Fruit fly (Drosophila melanogaster) whole organism, wandering third instar larva: ENCODE data around the gene CG10165.

ENCODE experiments used
- Abd-B ChIP-seq: fragments of >200 bp; optimal IDR thresholded peaks from 2 replicates; lab custom pipeline; 2017; ENCODE audit warnings: missing biosample characterization, missing genetic modification characterization
- CG32264 ChIP-seq: fragments of 200-800 bp; sonication (Bioruptor generic); optimal IDR thresholded peaks from 2 replicates; lab custom pipeline; 2016; ENCODE audit warnings: missing biosample characterization, missing genetic modification characterization
- CG9705 ChIP-seq: fragments of 200-800 bp; sonication (Bioruptor generic); optimal IDR thresholded peaks from 2 replicates; lab custom pipeline; 2018; ENCODE audit warnings: missing biosample characterization, mild to moderate bottlenecking, missing genetic modification characterization
- CrebA ChIP-seq: fragments of 200-800 bp; sonication (Bioruptor generic); optimal IDR thresholded peaks from 2 replicates; lab custom pipeline; 2016; ENCODE audit warnings: missing biosample characterization, mild to moderate bottlenecking, missing genetic modification characterization, borderline replicate concordance
- Dfd ChIP-seq: fragments of >200 bp; optimal IDR thresholded peaks from 2 replicates; lab custom pipeline; 2017; ENCODE audit warnings: missing biosample characterization, missing genetic modification characterization
- Dif ChIP-seq: fragments of 200-275, 200-300 bp; sonication (Bioruptor generic); optimal IDR thresholded peaks from 2 replicates; lab custom pipeline; 2018; ENCODE audit warnings: missing biosample characterization, missing genetic modification characterization; ENCODE audit not compliant: partially characterized antibody
- GATAd ChIP-seq: sonication (Bioruptor generic); optimal IDR thresholded peaks from 2 replicates; lab custom pipeline; 2016; ENCODE audit warnings: missing biosample characterization, missing genetic modification characterization
- HLH106 ChIP-seq: fragments of 200-800 bp; optimal IDR thresholded peaks from 3 replicates; lab custom pipeline; 2019; ENCODE audit warnings: missing biosample characterization, mild to moderate bottlenecking, missing genetic modification characterization, moderate library complexity
- Hnf4 ChIP-seq: fragments of 200-800 bp; sonication (Bioruptor generic); optimal IDR thresholded peaks from 2 replicates; lab custom pipeline; 2016; ENCODE audit warnings: missing biosample characterization, mild to moderate bottlenecking, missing genetic modification characterization
- Hr78 ChIP-seq: fragments of >200 bp; optimal IDR thresholded peaks from 2 replicates; lab custom pipeline; 2017; ENCODE audit warnings: missing biosample characterization, missing genetic modification characterization
- Hr83 ChIP-seq: fragments of 200-300 bp; sonication (Bioruptor generic); optimal IDR thresholded peaks from 2 replicates; lab custom pipeline; 2016; ENCODE audit warnings: missing biosample characterization, mild to moderate bottlenecking, missing genetic modification characterization, moderate library complexity; ENCODE audit not compliant: poor library complexity, severe bottlenecking
- Jra ChIP-seq: sonication (Bioruptor generic); optimal IDR thresholded peaks from 2 replicates; lab custom pipeline; 2016; ENCODE audit warnings: missing biosample characterization, missing genetic modification characterization
- Mio ChIP-seq: sonication (Bioruptor generic); optimal IDR thresholded peaks from 2 replicates; lab custom pipeline; 2016; ENCODE audit warnings: missing biosample characterization, missing genetic modification characterization
- Myc ChIP-seq: fragments of >200 bp; optimal IDR thresholded peaks from 2 replicates; lab custom pipeline; 2017
- N ChIP-seq: fragments of >200 bp; optimal IDR thresholded peaks from 2 replicates; lab custom pipeline; 2018; ENCODE audit warnings: missing biosample characterization, missing external identifiers, missing genetic modification characterization
- OdsH ChIP-seq: fragments of 200-800 bp; sonication (Bioruptor generic); optimal IDR thresholded peaks from 2 replicates; lab custom pipeline; 2016; ENCODE audit warnings: missing biosample characterization, mild to moderate bottlenecking, missing genetic modification characterization
- Rel ChIP-seq, 2 experiments: fragments of 200-800 bp; sonication (Bioruptor generic) in 1 of 2; optimal IDR thresholded peaks; 2 replicates in 1 of 2; 3 replicates in 1 of 2; lab custom pipeline; 2016 to 2019; ENCODE audit warnings: mild to moderate bottlenecking in 2 of 2, missing biosample characterization in 2 of 2, missing genetic modification characterization in 2 of 2, moderate library complexity in 1 of 2
- Sp1 ChIP-seq: fragments of 200-800 bp; sonication (Bioruptor generic); optimal IDR thresholded peaks from 3 replicates; lab custom pipeline; 2019; ENCODE audit warnings: missing biosample characterization, mild to moderate bottlenecking, missing genetic modification characterization, moderate library complexity
- Vsx2 ChIP-seq: fragments of 200-300, 225-300 bp; sonication (Bioruptor generic); optimal IDR thresholded peaks from 2 replicates; lab custom pipeline; 2018; ENCODE audit warnings: missing biosample characterization, missing genetic modification characterization; ENCODE audit not compliant: partially characterized antibody
- br ChIP-seq: fragments of 200-800 bp; sonication (Bioruptor generic); optimal IDR thresholded peaks from 2 replicates; lab custom pipeline; 2016; ENCODE audit warnings: missing biosample characterization, missing genetic modification characterization
- brk ChIP-seq: fragments of 200-800 bp; sonication (Bioruptor generic); optimal IDR thresholded peaks from 2 replicates; lab custom pipeline; 2016; ENCODE audit warnings: missing biosample characterization, mild to moderate bottlenecking, missing genetic modification characterization
- dl ChIP-seq, 2 experiments: fragments of 175-275, 200-275 bp in 1 of 2; fragments of 200-275 bp in 1 of 2; sonication (Bioruptor generic); optimal IDR thresholded peaks; lab custom pipeline; 2018; ENCODE audit warnings: mild to moderate bottlenecking in 2 of 2, missing biosample characterization in 2 of 2, missing genetic modification characterization in 2 of 2, moderate library complexity in 2 of 2; ENCODE audit not compliant: partially characterized antibody in 2 of 2, insufficient read depth in 1 of 2
- dmrt93B ChIP-seq: fragments of 200-800 bp; sonication (Bioruptor generic); optimal IDR thresholded peaks from 2 replicates; lab custom pipeline; 2018; ENCODE audit warnings: missing biosample characterization, mild to moderate bottlenecking, missing genetic modification characterization
- dsf ChIP-seq: sonication (Bioruptor generic); optimal IDR thresholded peaks from 2 replicates; lab custom pipeline; 2016; ENCODE audit warnings: missing biosample characterization, missing genetic modification characterization, borderline replicate concordance
- ey ChIP-seq: fragments of 200-800 bp; sonication (Bioruptor generic); optimal IDR thresholded peaks from 2 replicates; lab custom pipeline; 2016; ENCODE audit warnings: missing biosample characterization, missing genetic modification characterization
- foxo ChIP-seq, 2 experiments: fragments of 200-800 bp; sonication (Bioruptor generic); optimal IDR thresholded peaks; 2 replicates in 1 of 2; 3 replicates in 1 of 2; lab custom pipeline; 2016 to 2017; ENCODE audit warnings: missing biosample characterization in 2 of 2, missing genetic modification characterization in 2 of 2
- fru ChIP-seq: fragments of 200-800 bp; sonication (Bioruptor generic); optimal IDR thresholded peaks from 3 replicates; lab custom pipeline; 2016; ENCODE audit warnings: missing biosample characterization, mild to moderate bottlenecking, missing genetic modification characterization
- h ChIP-seq: fragments of 200-800 bp; sonication (Bioruptor generic); optimal IDR thresholded peaks from 3 replicates; lab custom pipeline; 2016; ENCODE audit warnings: missing biosample characterization, mild to moderate bottlenecking, missing genetic modification characterization
- jim ChIP-seq: fragments of 175-275, 200-325 bp; sonication (Bioruptor generic); optimal IDR thresholded peaks from 2 replicates; lab custom pipeline; 2016; ENCODE audit warnings: missing biosample characterization, mild to moderate bottlenecking, missing genetic modification characterization
- lola ChIP-seq: fragments of >200 bp; optimal IDR thresholded peaks from 2 replicates; lab custom pipeline; 2017; ENCODE audit warnings: missing biosample characterization, missing genetic modification characterization
- pan ChIP-seq: fragments of >200 bp; optimal IDR thresholded peaks from 2 replicates; lab custom pipeline; 2017
- psq ChIP-seq: fragments of 200-800 bp; sonication (Bioruptor generic); optimal IDR thresholded peaks from 3 replicates; lab custom pipeline; 2017; ENCODE audit warnings: missing biosample characterization, mild to moderate bottlenecking, missing genetic modification characterization, moderate library complexity
- rgr ChIP-seq: fragments of 200-800 bp; sonication (Bioruptor generic); optimal IDR thresholded peaks from 3 replicates; lab custom pipeline; 2016; ENCODE audit warnings: missing biosample characterization, mild to moderate bottlenecking, missing genetic modification characterization
- sage ChIP-seq: fragments of 200-800 bp; sonication (Bioruptor generic); optimal IDR thresholded peaks from 2 replicates; lab custom pipeline; 2016; ENCODE audit warnings: missing biosample characterization, mild to moderate bottlenecking, missing genetic modification characterization
- sv ChIP-seq: fragments of 200-800 bp; sonication (Bioruptor generic); optimal IDR thresholded peaks from 3 replicates; lab custom pipeline; 2016; ENCODE audit warnings: missing biosample characterization, missing genetic modification characterization
- tai ChIP-seq: sonication (Bioruptor generic); optimal IDR thresholded peaks from 2 replicates; lab custom pipeline; 2016; ENCODE audit warnings: missing biosample characterization, missing genetic modification characterization
- usp ChIP-seq: fragments of >200 bp; optimal IDR thresholded peaks from 2 replicates; lab custom pipeline; 2017; ENCODE audit warnings: missing biosample characterization, missing genetic modification characterization
- woc ChIP-seq: sonication (Bioruptor generic); optimal IDR thresholded peaks from 2 replicates; lab custom pipeline; 2016; ENCODE audit warnings: missing biosample characterization, mild to moderate bottlenecking, missing genetic modification characterization

The CG10165 gene

dm6 chr2L:19574959-19575625 is 45.0 kb upstream of the CG10165 start:
- TF ChIP-seq Hr78 (GFP tag; lab: Kevin White, UChicago) (no peak), dl (GFP tag; optimal IDR thresholded peaks at IDR 0.05; lab: Kevin White, UChicago; ENCODE audit: insufficient read depth in 1 of 2, partially characterized antibody in 2 of 2) (peak in 1 of 2 experiments; percentile 36), br (GFP tag; lab: Kevin White, UChicago) (no peak), Hr83 (peak; percentile 81), Dif (GFP tag; lab: Kevin White, UChicago) (peak; percentile 33), dmrt93B (GFP tag; lab: Kevin White, UChicago) (no peak), woc (no peak), Sp1 (no peak)

DNA sequence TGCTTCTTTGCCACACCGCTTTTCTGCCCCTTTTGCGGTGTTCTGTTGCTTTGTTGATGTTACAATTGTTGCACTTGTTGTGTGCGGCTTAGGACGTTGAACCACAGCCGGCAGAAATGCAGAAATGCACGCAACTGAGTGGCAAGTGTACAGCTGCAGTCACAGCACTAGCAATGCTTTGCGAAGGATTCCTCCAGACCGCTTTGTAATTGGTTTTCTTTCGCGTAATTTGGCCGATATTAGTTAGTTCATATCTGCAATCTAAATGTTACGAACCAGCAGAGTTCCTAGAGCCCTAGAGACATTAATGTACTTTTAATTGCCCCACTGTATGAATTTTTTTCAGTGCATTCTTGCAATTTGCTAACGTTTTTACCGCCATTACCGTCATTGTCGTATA is 44.3 kb upstream of the CG10165 start:
- TF ChIP-seq Sp1 (peak; percentile 27), foxo (GFP tag; optimal IDR thresholded peaks at IDR 0.05; lab: Kevin White, UChicago) (peak in 1 of 2 experiments; percentile 54), h (peak; percentile 51), jim (GFP tag; lab: Kevin White, UChicago) (no peak), HLH106 (peak; percentile 33), ey (GFP tag; lab: Kevin White, UChicago) (peak; percentile 1), woc (peak; percentile 14), fru (GFP tag; lab: Kevin White, UChicago) (peak; percentile 51), lola (no peak)
- TF ChIP-seq, all 38 proteins: peak for 7

dm6 chr2L:19572496-19573317 is 42.6 kb upstream of the CG10165 start:
- no peak for TF ChIP-seq Myc
- TF ChIP-seq br (GFP tag; lab: Kevin White, UChicago) = peak; percentile 92
- peak; percentile 86 for TF ChIP-seq Rel (GFP tag; optimal IDR thresholded peaks at IDR 0.05; lab: Kevin White, UChicago)
- peak; percentile 61 for TF ChIP-seq Rel (tag; optimal IDR thresholded peaks at IDR 0.05; lab: Kevin White, UChicago)
- TF ChIP-seq dsf (GFP tag; lab: Kevin White, UChicago) = peak; percentile 3
- no peak for TF ChIP-seq Hr78 (GFP tag; lab: Kevin White, UChicago)
- peak; percentile 84 for TF ChIP-seq Hnf4 (GFP tag; lab: Kevin White, UChicago)
- peak; percentile 84 for TF ChIP-seq CG9705
- peak; percentile 91 for TF ChIP-seq rgr
- peak; percentile 74 for TF ChIP-seq pan (lab: Kevin White, UChicago)
- no peak for TF ChIP-seq lola
- TF ChIP-seq Abd-B = no peak
- peak; percentile 42 for TF ChIP-seq Jra (GFP tag; lab: Kevin White, UChicago)
- TF ChIP-seq fru (GFP tag; lab: Kevin White, UChicago) = peak; percentile 96
- peak; percentile 68 for TF ChIP-seq brk
- TF ChIP-seq Hr83 = peak; percentile 53
- peak; percentile 25 for TF ChIP-seq Mio (GFP tag; lab: Kevin White, UChicago)
- TF ChIP-seq woc = peak; percentile 99
- no peak for TF ChIP-seq Dfd (GFP tag; lab: Kevin White, UChicago)
- no peak for TF ChIP-seq tai (GFP tag; lab: Kevin White, UChicago)
- no peak for TF ChIP-seq GATAd
- peak; percentile 83 for TF ChIP-seq CG32264 (GFP tag; lab: Kevin White, UChicago)
- TF ChIP-seq Sp1 = peak; percentile 94
- peak; percentile 96 for TF ChIP-seq jim (GFP tag; lab: Kevin White, UChicago)
- peak; percentile 92 for TF ChIP-seq psq (GFP tag; lab: Kevin White, UChicago)
- no peak for TF ChIP-seq N (GFP tag; lab: Kevin White, UChicago)
- peak; percentile 94 for TF ChIP-seq h
- TF ChIP-seq CrebA (GFP tag; lab: Kevin White, UChicago) = no peak
- TF ChIP-seq HLH106 = peak; percentile 94
- TF ChIP-seq Dif (GFP tag; lab: Kevin White, UChicago) = peak; percentile 93
- TF ChIP-seq usp (GFP tag; lab: Kevin White, UChicago) = no peak
- TF ChIP-seq dl (GFP tag; optimal IDR thresholded peaks at IDR 0.05; lab: Kevin White, UChicago; ENCODE audit: insufficient read depth in 1 of 2, partially characterized antibody in 2 of 2) = peak; percentile 68 to 79
- TF ChIP-seq OdsH = peak; percentile 94
- TF ChIP-seq sv (GFP tag; lab: Kevin White, UChicago) = peak; percentile 83
- peak; percentile 94 for TF ChIP-seq ey (GFP tag; lab: Kevin White, UChicago)
- peak; percentile 89 for TF ChIP-seq dmrt93B (GFP tag; lab: Kevin White, UChicago)
- TF ChIP-seq Vsx2 (GFP tag; lab: Kevin White, UChicago) = peak; percentile 4
- peak; percentile 82 for TF ChIP-seq sage (GFP tag; lab: Kevin White, UChicago)
- peak; percentile 29 to 94 for TF ChIP-seq foxo (GFP tag; optimal IDR thresholded peaks at IDR 0.05; lab: Kevin White, UChicago)
